Worm (Caenorhabditis elegans): ENCODE measurements around the gene aass-1.

aass-1 gene

DNA sequence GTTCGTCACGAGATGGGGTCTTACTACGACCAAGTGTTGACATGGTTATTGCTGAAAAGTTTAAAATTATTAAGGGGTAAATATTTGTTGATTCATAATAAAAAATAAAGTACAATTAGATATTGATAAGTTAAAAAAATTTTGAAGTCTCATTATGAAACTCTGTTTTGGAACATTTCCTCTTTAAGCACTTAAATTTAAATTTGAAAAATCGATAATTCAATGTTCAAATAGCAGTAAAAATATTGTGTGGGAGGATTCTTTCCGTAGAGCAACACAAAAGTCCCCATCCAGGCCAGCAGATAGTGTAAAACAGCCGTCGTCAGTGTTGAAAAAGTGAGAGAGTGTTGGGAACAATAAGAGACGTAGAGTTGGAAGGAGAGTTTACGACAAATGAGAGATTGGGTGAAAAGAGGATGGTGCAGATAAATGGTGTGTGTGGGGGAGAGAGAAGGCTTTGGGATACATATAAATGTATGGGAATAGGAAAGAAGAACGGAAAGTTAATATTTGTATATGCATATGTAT, 19.3 kb downstream of the aass-1 start, which contains the start of gene pat-6:
TSS of gene pat-6 (minus strand) at position 51 of the 528 bp plus-strand sequence.
- TF ChIP-seq mdl-1 (tag; optimal IDR thresholded peaks at IDR 0.05) (no peak), ama-1 (optimal IDR thresholded peaks at IDR 0.05) (no peak), crh-2 (tag; optimal IDR thresholded peaks at IDR 0.05) (no peak), lsy-2 (tag; optimal IDR thresholded peaks at IDR 0.05) (peak in 1 of 2 experiments; percentile 55), unc-55 (GFP tag; optimal IDR thresholded peaks at IDR 0.05) (peak; percentile 56), egl-27 (tag; optimal IDR thresholded peaks at IDR 0.05) (no peak), unc-39 (tag; optimal IDR thresholded peaks at IDR 0.05) (no peak), nhr-6 (tag; optimal IDR thresholded peaks at IDR 0.05) (peak; percentile 8), Y55F3AM.14 (GFP tag; optimal IDR thresholded peaks at IDR 0.05) (no peak), C34F6.9 (tag; optimal IDR thresholded peaks at IDR 0.05) (peak; percentile 64), nhr-23 (tag; optimal IDR thresholded peaks at IDR 0.05) (no peak), snpc-4 (tag; optimal IDR thresholded peaks at IDR 0.05) (no peak), lin-13 (GFP tag; optimal IDR thresholded peaks at IDR 0.05) (peak; percentile 17), ztf-4 (tag; optimal IDR thresholded peaks at IDR 0.05) (no peak)

DNA sequence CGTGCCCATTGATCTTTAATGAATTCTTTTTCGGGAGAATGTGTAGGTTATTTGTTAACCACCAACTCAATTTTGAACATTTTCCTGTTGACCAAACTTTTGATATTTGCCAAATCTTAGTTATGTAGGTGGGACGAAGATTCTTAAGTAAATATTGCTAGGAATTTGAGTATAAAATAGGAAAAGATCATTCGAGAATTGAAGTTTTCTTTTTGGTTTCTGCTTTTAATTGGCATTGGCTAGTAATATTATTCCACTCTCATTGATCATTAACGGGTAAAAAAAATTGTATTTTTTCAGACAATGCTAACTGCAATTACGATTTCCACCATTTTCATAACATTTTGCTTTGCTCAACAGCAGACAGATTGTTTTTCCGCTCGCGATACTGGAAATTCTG, 21.2 kb downstream of the aass-1 start, which contains the start of gene T21D12.12:
TSS of gene T21D12.12 (plus strand) at position 301 of the 400 bp plus-strand sequence.
- TF ChIP-seq blmp-1 (tag; optimal IDR thresholded peaks at IDR 0.05; ENCODE audit: insufficient read depth) (no peak), C34F6.9 (tag; optimal IDR thresholded peaks at IDR 0.05) (no peak), snpc-4 (tag; optimal IDR thresholded peaks at IDR 0.05) (no peak), peb-1 (tag; optimal IDR thresholded peaks at IDR 0.05) (no peak), zag-1 (tag; optimal IDR thresholded peaks at IDR 0.05) (no peak), fos-1 (tag; optimal IDR thresholded peaks at IDR 0.05) (no peak), sma-9 (GFP tag; optimal IDR thresholded peaks at IDR 0.05) (no peak), sma-9 (tag; optimal IDR thresholded peaks at IDR 0.05) (no peak), ztf-1 (GFP tag; conservative IDR thresholded peaks at IDR 0.05) (no peak), lin-13 (GFP tag; optimal IDR thresholded peaks at IDR 0.05) (no peak), unc-62 (GFP tag; optimal IDR thresholded peaks at IDR 0.05) (no peak), Y55F3AM.14 (GFP tag; optimal IDR thresholded peaks at IDR 0.05) (no peak), nhr-21 (tag; optimal IDR thresholded peaks at IDR 0.05) (no peak), nhr-12 (tag; optimal IDR thresholded peaks at IDR 0.05) (no peak), unc-55 (GFP tag; optimal IDR thresholded peaks at IDR 0.05) (no peak), elt-1 (tag; optimal IDR thresholded peaks at IDR 0.05) (no peak), elt-3 (tag; optimal IDR thresholded peaks at IDR 0.05) (no peak), nhr-77 (tag; optimal IDR thresholded peaks at IDR 0.05) (no peak), mbf-1 (tag; optimal IDR thresholded peaks at IDR 0.05) (no peak), ztf-4 (tag; optimal IDR thresholded peaks at IDR 0.05) (no peak), crh-2 (tag; optimal IDR thresholded peaks at IDR 0.05) (no peak)

- TF ChIP-seq skn-1 (tag; optimal IDR thresholded peaks at IDR 0.05), result no peak
- no peak for TF ChIP-seq nhr-237 (tag; optimal IDR thresholded peaks at IDR 0.05)
- TF ChIP-seq mbf-1 (tag; optimal IDR thresholded peaks at IDR 0.05), result no peak
- TF ChIP-seq ama-1 (optimal IDR thresholded peaks at IDR 0.05), result no peak
- TF ChIP-seq nhr-77 (tag; optimal IDR thresholded peaks at IDR 0.05), result no peak
- TF ChIP-seq unc-39 (tag; optimal IDR thresholded peaks at IDR 0.05), result no peak
- no peak for TF ChIP-seq sma-3 (GFP tag; optimal IDR thresholded peaks at IDR 0.05)
- TF ChIP-seq Y55F3AM.14 (GFP tag; optimal IDR thresholded peaks at IDR 0.05), result no peak
Measured at ce11 chrIV:269107-269506, 24.2 kb downstream of the aass-1 start, which contains the start of gene T21D12.11. Gene T21D12.11, plus strand, starts transcription at chrIV:269407.

DNA sequence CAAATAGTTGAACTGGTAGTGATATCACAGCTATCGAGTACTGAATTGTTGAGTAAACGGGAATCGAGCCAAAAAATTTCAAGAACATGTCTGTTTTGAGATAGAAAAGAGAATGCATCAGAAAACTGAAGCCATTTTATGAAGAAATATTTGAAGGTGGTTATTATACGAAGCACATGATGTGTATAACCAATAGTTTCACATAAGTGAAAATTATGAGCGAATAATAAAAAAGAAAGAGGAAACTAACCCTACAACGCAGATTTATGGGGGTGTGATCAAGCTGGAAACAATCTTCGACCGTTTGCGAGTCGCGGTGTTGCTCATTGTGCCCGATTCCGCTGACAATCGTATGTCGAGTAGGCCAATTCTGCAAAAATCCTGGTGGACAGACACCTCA, 28.4 kb downstream of the aass-1 start, which contains the start of gene srh-282:
TSS of gene srh-282 (minus strand) at position 101 of the 400 bp plus-strand sequence.
- TF ChIP-seq R02D3.7 (tag; optimal IDR thresholded peaks at IDR 0.05), result no peak
- TF ChIP-seq unc-55 (GFP tag; optimal IDR thresholded peaks at IDR 0.05), result no peak
- no peak for TF ChIP-seq lin-13 (GFP tag; optimal IDR thresholded peaks at IDR 0.05)
- no peak for TF ChIP-seq dmd-4 (tag; optimal IDR thresholded peaks at IDR 0.05)
- no peak for TF ChIP-seq nhr-21 (tag; optimal IDR thresholded peaks at IDR 0.05)

DNA sequence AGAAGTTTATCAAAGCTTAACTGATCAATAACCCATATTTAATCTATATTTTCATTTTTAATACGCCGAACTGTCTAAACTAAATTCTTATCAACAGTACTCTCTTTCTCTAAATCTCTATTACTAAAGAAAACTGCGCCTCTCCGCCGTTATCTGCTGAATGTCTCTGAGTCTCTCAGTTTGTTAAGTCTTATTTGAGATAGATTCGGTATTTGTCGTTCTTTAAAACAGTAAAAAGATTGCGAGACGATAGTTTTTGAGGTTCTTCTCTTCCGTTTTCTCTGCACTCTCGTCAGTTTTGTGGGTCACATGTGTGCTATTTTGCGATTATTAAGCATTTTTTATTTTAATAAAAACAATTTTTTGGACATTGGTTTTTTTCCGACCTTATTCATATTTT, 29.2 kb downstream of the aass-1 start, which contains the start of gene sma-10:
TSS of gene sma-10 (plus strand) at position 236 of the 400 bp plus-strand sequence.
- TF ChIP-seq lin-11 (tag; optimal IDR thresholded peaks at IDR 0.05) (no peak), gmeb-1 (tag; optimal IDR thresholded peaks at IDR 0.05) (peak; percentile 71), nhr-129 (tag; optimal IDR thresholded peaks at IDR 0.05) (peak; percentile 31), sma-9 (GFP tag; optimal IDR thresholded peaks at IDR 0.05) (peak; percentile 91), sma-9 (tag; optimal IDR thresholded peaks at IDR 0.05) (no peak), ZK546.5 (tag; optimal IDR thresholded peaks at IDR 0.05) (no peak), sma-3 (GFP tag; optimal IDR thresholded peaks at IDR 0.05) (peak; percentile 82), zag-1 (tag; optimal IDR thresholded peaks at IDR 0.05) (no peak), C34F6.9 (tag; optimal IDR thresholded peaks at IDR 0.05) (peak; percentile 3), F13H6.1 (tag; optimal IDR thresholded peaks at IDR 0.05) (peak; percentile 51), crh-2 (tag; optimal IDR thresholded peaks at IDR 0.05) (peak; percentile 82), fos-1 (tag; optimal IDR thresholded peaks at IDR 0.05) (peak; percentile 93), unc-55 (GFP tag; optimal IDR thresholded peaks at IDR 0.05) (no peak), nhr-25 (tag; optimal IDR thresholded peaks at IDR 0.05) (peak; percentile 39), nhr-21 (tag; optimal IDR thresholded peaks at IDR 0.05) (peak; percentile 37)

All from whole organism, L2 larva.